Fruit fly (Drosophila melanogaster) whole organism, wandering third instar larva: Measurements from ENCODE around the gene Ythdc1.

Experiments used
- fru ChIP-seq: fragments of 200-800 bp; sonication (Bioruptor generic); optimal IDR thresholded peaks from 3 replicates; lab custom pipeline; 2016; ENCODE audit warnings: missing biosample characterization, mild to moderate bottlenecking, missing genetic modification characterization
- woc ChIP-seq: sonication (Bioruptor generic); optimal IDR thresholded peaks from 2 replicates; lab custom pipeline; 2016; ENCODE audit warnings: missing biosample characterization, mild to moderate bottlenecking, missing genetic modification characterization

DNA sequence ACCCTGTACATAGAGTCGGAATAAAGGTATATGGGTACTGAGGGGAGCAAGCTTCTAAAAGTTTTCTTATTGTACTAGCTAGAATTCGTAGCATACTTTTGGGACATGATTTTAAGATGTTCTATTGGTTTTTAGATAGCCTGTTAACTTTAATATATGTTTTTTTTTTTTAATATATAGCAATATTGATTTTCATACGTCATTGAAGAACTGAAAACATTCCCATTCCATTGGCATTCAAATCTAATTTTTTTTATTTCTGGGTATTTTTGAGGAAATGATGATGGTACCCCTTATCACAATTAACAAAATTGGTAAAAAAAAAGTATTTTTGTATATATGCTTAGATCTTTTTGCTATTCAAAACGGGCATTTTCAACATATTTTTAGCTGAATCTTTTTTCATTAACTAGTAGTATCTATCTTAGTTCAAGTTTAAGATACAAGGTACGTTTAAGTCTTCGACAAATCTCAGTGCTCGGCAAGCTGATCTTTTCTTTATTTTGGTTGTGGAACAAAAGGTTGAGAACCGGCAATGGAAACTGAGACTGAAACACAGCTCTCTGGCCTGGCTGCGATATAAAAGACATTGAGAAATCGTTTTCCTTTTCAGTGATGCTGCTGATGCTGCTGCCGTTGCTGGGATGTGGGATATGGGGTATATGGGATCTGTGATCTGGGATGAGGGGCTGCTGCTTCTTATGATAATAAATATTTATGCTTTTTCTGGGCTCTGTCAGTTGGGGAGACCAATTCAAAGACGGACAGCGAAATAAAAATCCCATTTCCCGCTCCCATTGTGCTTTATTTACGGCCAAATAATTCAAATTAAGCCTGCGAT, 10.8 kb upstream of the Ythdc1 start:
- TF ChIP-seq woc (GFP tag; lab: Kevin White, UChicago) (peak; percentile 68), fru (GFP tag; lab: Kevin White, UChicago) (peak; percentile 13)
